Fruit fly (Drosophila melanogaster) whole organism, adult: ENCODE data around the gene ND-30.

ENCODE experiments used
- CG11617 ChIP-seq: fragments of 200-800 bp; sonication (Bioruptor generic); optimal IDR thresholded peaks from 2 replicates; lab custom pipeline; 2017; ENCODE audit warnings: mild to moderate bottlenecking, missing biosample characterization, missing genetic modification reagents, missing genetic modification characterization
- CG12768 ChIP-seq: fragments of 200-800 bp; sonication (Bioruptor generic); optimal IDR thresholded peaks from 2 replicates; lab custom pipeline; 2017; ENCODE audit warnings: missing biosample characterization, missing genetic modification characterization, mild to moderate bottlenecking, moderate library complexity, missing genetic modification reagents
- CG14711 ChIP-seq: fragments of 200-800 bp; sonication (Bioruptor generic); optimal IDR thresholded peaks from 2 replicates; lab custom pipeline; 2018; ENCODE audit warnings: missing biosample characterization, mild to moderate bottlenecking, missing genetic modification characterization, moderate library complexity
- CG1620 ChIP-seq: fragments of 200-800 bp; sonication (Bioruptor generic); optimal IDR thresholded peaks from 2 replicates; lab custom pipeline; 2016; ENCODE audit warnings: missing biosample characterization, missing genetic modification characterization
- CG33017 ChIP-seq: fragments of 200-800 bp; sonication (Bioruptor generic); optimal IDR thresholded peaks from 2 replicates; lab custom pipeline; 2018; ENCODE audit warnings: missing biosample characterization, mild to moderate bottlenecking, missing genetic modification characterization, moderate library complexity
- CG5204 ChIP-seq: fragments of 200-800 bp; sonication (Bioruptor generic); optimal IDR thresholded peaks from 2 replicates; lab custom pipeline; 2016; ENCODE audit warnings: missing biosample characterization, missing genetic modification characterization
- CG7045 ChIP-seq: fragments of 200-800 bp; sonication (Bioruptor generic); optimal IDR thresholded peaks from 2 replicates; lab custom pipeline; 2017; ENCODE audit warnings: missing biosample characterization, mild to moderate bottlenecking, missing genetic modification characterization
- CG7101 ChIP-seq: fragments of 200-800 bp; sonication (Bioruptor generic); optimal IDR thresholded peaks from 2 replicates; lab custom pipeline; 2018; ENCODE audit warnings: missing biosample characterization, mild to moderate bottlenecking, missing genetic modification characterization, moderate library complexity
- Clk ChIP-seq: fragments of 200-800 bp; sonication (Bioruptor generic); optimal IDR thresholded peaks from 2 replicates; lab custom pipeline; 2017; ENCODE audit warnings: missing biosample characterization, missing genetic modification characterization
- Crg-1 ChIP-seq: fragments of 200-800 bp; sonication (Bioruptor generic); optimal IDR thresholded peaks from 2 replicates; lab custom pipeline; 2016; ENCODE audit warnings: missing biosample characterization, missing genetic modification characterization
- Hr96 ChIP-seq: fragments of 200-800 bp; sonication (Bioruptor generic); optimal IDR thresholded peaks from 2 replicates; lab custom pipeline; 2016; ENCODE audit warnings: missing biosample characterization, missing genetic modification characterization
- Mnt ChIP-seq: fragments of 200-800 bp; sonication (Bioruptor generic); optimal IDR thresholded peaks from 2 replicates; lab custom pipeline; 2016; ENCODE audit warnings: missing biosample characterization, mild to moderate bottlenecking, missing genetic modification characterization
- bab1 ChIP-seq: fragments of 200-800 bp; sonication (Bioruptor generic); optimal IDR thresholded peaks from 3 replicates; lab custom pipeline; 2019; ENCODE audit warnings: missing biosample characterization, mild to moderate bottlenecking, missing genetic modification characterization, moderate library complexity
- cic ChIP-seq: fragments of 200-800 bp; sonication (Bioruptor generic); optimal IDR thresholded peaks from 2 replicates; lab custom pipeline; 2017; ENCODE audit warnings: missing biosample characterization, mild to moderate bottlenecking, missing genetic modification characterization, moderate library complexity
- cnc ChIP-seq, 2 experiments: fragments of >200 bp; optimal IDR thresholded peaks; 2 replicates each; lab custom pipeline; 2017
- kay ChIP-seq: fragments of 200-800 bp; sonication (Bioruptor generic); peaks from one replicate; lab custom pipeline; 2016; ENCODE audit warnings: missing biosample characterization, missing genetic modification characterization, borderline replicate concordance
- ovo ChIP-seq: fragments of 200-800 bp; sonication (Bioruptor generic); optimal IDR thresholded peaks from 2 replicates; lab custom pipeline; 2016; ENCODE audit warnings: missing biosample characterization, missing genetic modification characterization
- pad ChIP-seq: fragments of 200-800 bp; sonication (Bioruptor generic); optimal IDR thresholded peaks from 3 replicates; lab custom pipeline; 2017; ENCODE audit warnings: missing biosample characterization, missing genetic modification characterization, mild to moderate bottlenecking, moderate library complexity, missing genetic modification reagents
- tj ChIP-seq: fragments of 200-800 bp; sonication (Bioruptor generic); optimal IDR thresholded peaks from 3 replicates; lab custom pipeline; 2017; ENCODE audit warnings: missing biosample characterization, mild to moderate bottlenecking, missing genetic modification characterization, moderate library complexity
- toe ChIP-seq: fragments of 200-800 bp; sonication (Bioruptor generic); optimal IDR thresholded peaks from 2 replicates; lab custom pipeline; 2016; ENCODE audit warnings: missing biosample characterization, missing genetic modification characterization

ND-30 gene

dm6 chr3L:3203062-3203461, 43.7 kb upstream of the ND-30 start, which contains the start of gene CG32271:
TSS of gene CG32271 (minus strand) at chr3L:3203162.
- TF ChIP-seq CG1620 (no peak), ovo (GFP tag; lab: Kevin White, UChicago) (no peak), cic (GFP tag; lab: Kevin White, UChicago) (no peak), CG33017 (tag; lab: Kevin White, UChicago) (no peak), CG7101 (tag; lab: Kevin White, UChicago) (no peak), cnc (optimal IDR thresholded peaks at IDR 0.05; lab: Kevin White, UChicago) (no peak), bab1 (GFP tag; lab: Kevin White, UChicago) (no peak), CG11617 (GFP tag; lab: Kevin White, UChicago) (no peak), CG14711 (tag; lab: Kevin White, UChicago) (no peak), pad (GFP tag; lab: Kevin White, UChicago) (no peak), kay (no peak), Hr96 (GFP tag; lab: Kevin White, UChicago) (no peak), CG7045 (GFP tag; lab: Kevin White, UChicago) (no peak)

- TF ChIP-seq cic (GFP tag; lab: Kevin White, UChicago), result peak; percentile 58
- peak; percentile 81 for TF ChIP-seq CG14711 (tag; lab: Kevin White, UChicago)
- TF ChIP-seq tj (GFP tag; lab: Kevin White, UChicago), result peak; percentile 65
- no peak for TF ChIP-seq cnc (optimal IDR thresholded peaks at IDR 0.05; lab: Kevin White, UChicago)
- peak; percentile 71 for TF ChIP-seq pad (GFP tag; lab: Kevin White, UChicago)
- TF ChIP-seq toe (GFP tag; lab: Kevin White, UChicago), result peak; percentile 93
- peak; percentile 87 for TF ChIP-seq Hr96 (GFP tag; lab: Kevin White, UChicago)
- peak; percentile 49 for TF ChIP-seq Clk
- no peak for TF ChIP-seq kay
- TF ChIP-seq CG33017 (tag; lab: Kevin White, UChicago), result peak; percentile 62
- TF ChIP-seq CG5204 (GFP tag; lab: Kevin White, UChicago), result peak; percentile 82
- peak; percentile 74 for TF ChIP-seq Crg-1 (GFP tag; lab: Kevin White, UChicago)
- peak; percentile 82 for TF ChIP-seq CG1620
- peak; percentile 82 for TF ChIP-seq CG7045 (GFP tag; lab: Kevin White, UChicago)
- peak; percentile 90 for TF ChIP-seq Mnt (GFP tag; lab: Kevin White, UChicago)
- TF ChIP-seq ovo (GFP tag; lab: Kevin White, UChicago), result peak; percentile 91
- peak; percentile 88 for TF ChIP-seq CG7101 (tag; lab: Kevin White, UChicago)
- peak; percentile 87 for TF ChIP-seq CG11617 (GFP tag; lab: Kevin White, UChicago)
- peak; percentile 78 for TF ChIP-seq CG12768 (GFP tag; lab: Kevin White, UChicago)
- TF ChIP-seq bab1 (GFP tag; lab: Kevin White, UChicago), result peak; percentile 91
These were observed 39.3 kb upstream of the ND-30 start, which contains the start of the genes CG32276 and gry for dm6 chr3L:3198447-3199402. TSS of gene CG32276 (minus strand) at chr3L:3199047. TSS of gene gry (plus strand) at chr3L:3199090.

- TF ChIP-seq pad (GFP tag; lab: Kevin White, UChicago) (no peak), kay (no peak), ovo (GFP tag; lab: Kevin White, UChicago) (peak; percentile 54), CG1620 (peak; percentile 32), tj (GFP tag; lab: Kevin White, UChicago) (peak; percentile 32), CG12768 (GFP tag; lab: Kevin White, UChicago) (no peak), Clk (no peak), Hr96 (GFP tag; lab: Kevin White, UChicago) (no peak), CG11617 (GFP tag; lab: Kevin White, UChicago) (peak; percentile 40), bab1 (GFP tag; lab: Kevin White, UChicago) (peak; percentile 80), CG33017 (tag; lab: Kevin White, UChicago) (peak; percentile 6), CG5204 (GFP tag; lab: Kevin White, UChicago) (no peak), cic (GFP tag; lab: Kevin White, UChicago) (peak; percentile 2), Crg-1 (GFP tag; lab: Kevin White, UChicago) (no peak), Mnt (GFP tag; lab: Kevin White, UChicago) (peak; percentile 57), CG7045 (GFP tag; lab: Kevin White, UChicago) (peak; percentile 5), CG7101 (tag; lab: Kevin White, UChicago) (peak; percentile 50), toe (GFP tag; lab: Kevin White, UChicago) (peak; percentile 23), cnc (optimal IDR thresholded peaks at IDR 0.05; lab: Kevin White, UChicago) (no peak), CG14711 (tag; lab: Kevin White, UChicago) (no peak)
These were observed 38.1 kb upstream of the ND-30 start, which contains the start of gene CG14966 for dm6 chr3L:3197464-3197863. TSS of gene CG14966 (minus strand) at chr3L:3197631.

- TF ChIP-seq CG1620, result peak; percentile 59
- peak; percentile 94 for TF ChIP-seq CG7101 (tag; lab: Kevin White, UChicago)
- TF ChIP-seq cic (GFP tag; lab: Kevin White, UChicago), result peak; percentile 48
- peak; percentile 94 for TF ChIP-seq CG14711 (tag; lab: Kevin White, UChicago)
- TF ChIP-seq Hr96 (GFP tag; lab: Kevin White, UChicago), result peak; percentile 35
- peak; percentile 88 for TF ChIP-seq CG7045 (GFP tag; lab: Kevin White, UChicago)
- peak; percentile 87 for TF ChIP-seq CG12768 (GFP tag; lab: Kevin White, UChicago)
- TF ChIP-seq tj (GFP tag; lab: Kevin White, UChicago), result peak; percentile 58
- TF ChIP-seq bab1 (GFP tag; lab: Kevin White, UChicago), result peak; percentile 87
- peak; percentile 40 for TF ChIP-seq Crg-1 (GFP tag; lab: Kevin White, UChicago)
- peak; percentile 77 for TF ChIP-seq Mnt (GFP tag; lab: Kevin White, UChicago)
- peak; percentile 46 for TF ChIP-seq CG5204 (GFP tag; lab: Kevin White, UChicago)
- TF ChIP-seq pad (GFP tag; lab: Kevin White, UChicago), result peak; percentile 70
- TF ChIP-seq Clk, result peak; percentile 41
- TF ChIP-seq ovo (GFP tag; lab: Kevin White, UChicago), result no peak
- no peak for TF ChIP-seq kay
- TF ChIP-seq toe (GFP tag; lab: Kevin White, UChicago), result no peak
- peak; percentile 86 for TF ChIP-seq CG11617 (GFP tag; lab: Kevin White, UChicago)
- TF ChIP-seq CG33017 (tag; lab: Kevin White, UChicago), result peak; percentile 95
- TF ChIP-seq cnc (optimal IDR thresholded peaks at IDR 0.05; lab: Kevin White, UChicago), result no peak
These were observed 34.7 kb upstream of the ND-30 start for dm6 chr3L:3194059-3194458.
